Fruit fly (Drosophila melanogaster): ENCODE data around the gene CecC.

CecC gene

dm6 chr3R:30176314-30176713 is 40.0 kb upstream of the CecC start (continued):
- TF ChIP-seq CG6791 (GFP tag; IDR thresholded peaks at IDR 0.05; ENCODE audit: partially characterized antibody) = peak; percentile 36; the same call in 1 of the 3 replicates
- no peak for TF ChIP-seq luna (GFP tag; optimal IDR thresholded peaks at IDR 0.05)
- 0 out of 4 replicates have a peak, but pooled peaks have one; percentile 15 for TF ChIP-seq chinmo (GFP tag; IDR thresholded peaks at IDR 0.05; ENCODE audit: partially characterized antibody)
- TF ChIP-seq CG4730 (GFP tag; IDR thresholded peaks at IDR 0.05) = no peak
- TF ChIP-seq H2.0 (GFP tag; IDR thresholded peaks at IDR 0.05) = no peak
- TF ChIP-seq TFAM (GFP tag; optimal IDR thresholded peaks at IDR 0.05) = no peak

DNA sequence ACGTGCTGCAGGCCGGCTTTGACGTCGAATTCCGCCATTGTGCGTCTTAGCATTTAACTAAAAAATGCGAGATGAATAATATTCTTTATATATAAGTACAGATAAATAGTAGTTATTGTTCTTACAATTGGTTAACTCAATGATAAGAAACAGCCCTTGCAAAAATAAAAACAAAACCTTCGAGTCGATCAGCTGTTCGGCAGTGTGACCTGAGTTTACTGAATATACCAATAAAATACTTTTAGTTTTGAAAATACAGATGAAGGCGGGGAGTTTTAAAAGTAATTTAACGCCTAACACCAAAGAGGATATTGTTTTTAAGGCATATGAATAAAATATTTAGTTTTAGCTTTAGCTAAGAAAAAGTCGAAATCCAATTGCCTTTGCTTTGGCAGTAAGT is 38.8 kb upstream of the CecC start, which contains the start of the genes CG1983 and CG15530:
Gene CG1983 (minus strand): TSS at position 207 of the 400 bp plus-strand sequence.
Gene CG15530 (plus strand): TSS at position 384 of the 400 bp plus-strand sequence.
- TF ChIP-seq Dp (GFP tag; optimal IDR thresholded peaks at IDR 0.05) (peak; percentile 80), CG8944 (GFP tag; optimal IDR thresholded peaks at IDR 0.05) (no peak), klu (GFP tag; IDR thresholded peaks at IDR 0.05) (no peak), disco-r (GFP tag; optimal IDR thresholded peaks at IDR 0.05) (no peak), pzg (GFP tag; optimal IDR thresholded peaks at IDR 0.05) (peak; percentile 37), sens (GFP tag) (peak; percentile 44), CG9797 (GFP tag; optimal IDR thresholded peaks at IDR 0.05) (peak; percentile 50), crp (GFP tag; optimal IDR thresholded peaks at IDR 0.05) (peak; percentile 36 to 89), trem (tag; optimal IDR thresholded peaks at IDR 0.05) (peak; percentile 94), stwl (tag; optimal IDR thresholded peaks at IDR 0.05) (peak; percentile 30), gfzf (GFP tag; optimal IDR thresholded peaks at IDR 0.05) (peak; percentile 47), E2f2 (GFP tag; IDR thresholded peaks at IDR 0.05) (peak; percentile 89), Myb (GFP tag; optimal IDR thresholded peaks at IDR 0.05) (peak; percentile 47), zen (tag; optimal IDR thresholded peaks at IDR 0.05) (no peak), cwo (GFP tag; optimal IDR thresholded peaks at IDR 0.05) (no peak), hbn (GFP tag; IDR thresholded peaks at IDR 0.05; ENCODE audit: partially characterized antibody) (0 out of 2 replicates have a peak, but pooled peaks have one; percentile 27), MBD-R2 (GFP tag; IDR thresholded peaks at IDR 0.05) (peak; percentile 64), CkIIα-i1 (GFP tag; IDR thresholded peaks at IDR 0.05) (no peak), MESR4 (GFP tag; optimal IDR thresholded peaks at IDR 0.05) (peak; percentile 7)

DNA sequence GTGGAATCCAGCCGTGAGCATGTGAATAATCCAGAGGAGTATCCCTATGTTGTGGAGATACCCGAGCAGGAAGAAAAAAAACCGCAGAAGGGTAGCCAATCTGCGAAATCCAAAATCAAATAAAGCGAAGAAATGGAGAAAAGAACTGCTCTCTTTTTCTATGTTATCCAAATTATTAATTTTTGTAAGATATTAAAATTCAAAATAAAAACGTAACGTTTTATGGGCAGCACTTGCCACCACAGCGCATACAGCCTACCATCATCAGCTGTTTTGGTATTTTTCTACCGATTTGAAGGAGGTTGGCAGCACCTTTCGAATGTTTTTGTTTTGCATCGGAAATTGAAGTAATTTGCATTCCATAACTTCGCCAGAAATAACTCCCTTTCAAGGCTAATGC is 36.4 kb upstream of the CecC start, which contains the start of gene Bet5:
Gene Bet5 (plus strand): TSS at position 299 of the 400 bp plus-strand sequence.
- TF ChIP-seq hkb (optimal IDR thresholded peaks at IDR 0.05) (peak; percentile 7), hkb (GFP tag; IDR thresholded peaks at IDR 0.05) (no peak), E2f2 (GFP tag; IDR thresholded peaks at IDR 0.05) (peak; percentile 76), amos (GFP tag; IDR thresholded peaks at IDR 0.05; ENCODE audit: partially characterized antibody) (0 out of 2 replicates have a peak, but pooled peaks have one; percentile 12), Scr (GFP tag; IDR thresholded peaks at IDR 0.05; ENCODE audit: partially characterized antibody) (0 out of 2 replicates have a peak, but pooled peaks have one; percentile 18), CG3847 (GFP tag; IDR thresholded peaks at IDR 0.05) (peak; percentile 12; the same call in 1 of the 2 replicates), crp (GFP tag; optimal IDR thresholded peaks at IDR 0.05) (peak; percentile 91 to 95), ro (GFP tag; IDR thresholded peaks at IDR 0.05) (no peak), CG2116 (GFP tag; optimal IDR thresholded peaks at IDR 0.05) (peak; percentile 12), MBD-R2 (GFP tag; IDR thresholded peaks at IDR 0.05) (peak; percentile 88), CG12659 (GFP tag; optimal IDR thresholded peaks at IDR 0.05) (peak; percentile 8), trem (tag; optimal IDR thresholded peaks at IDR 0.05) (peak; percentile 98), nmo (GFP tag; optimal IDR thresholded peaks at IDR 0.05) (peak; percentile 13), sd (tag; optimal IDR thresholded peaks at IDR 0.05) (peak; percentile 33), CG9437 (GFP tag; optimal IDR thresholded peaks at IDR 0.05) (peak; percentile 87), CG4617 (GFP tag; optimal IDR thresholded peaks at IDR 0.05; ENCODE audit: borderline replicate concordance) (peak; percentile 15), CG15514 (GFP tag; optimal IDR thresholded peaks at IDR 0.05) (peak; percentile 16), CG14014 (GFP tag; IDR thresholded peaks at IDR 0.05) (no peak), Pdp1 (GFP tag; optimal IDR thresholded peaks at IDR 0.05) (peak in 1 of 2 experiments; percentile 7), Sox100B (GFP tag; optimal IDR thresholded peaks at IDR 0.05) (no peak), CG1024 (GFP tag; IDR thresholded peaks at IDR 0.05) (no peak), CG1603 (tag; optimal IDR thresholded peaks at IDR 0.05) (peak; percentile 46), CG13287 (GFP tag; IDR thresholded peaks at IDR 0.05; ENCODE audit: partially characterized antibody) (peak; percentile 56), CG6791 (GFP tag; IDR thresholded peaks at IDR 0.05; ENCODE audit: partially characterized antibody) (0 out of 3 replicates have a peak, but pooled peaks have one; percentile 45), HmgZ (tag; optimal IDR thresholded peaks at IDR 0.05) (peak; percentile 13), CG17186 (GFP tag; optimal IDR thresholded peaks at IDR 0.05) (peak; percentile 29)

Measured in whole organism, embryonic.